Worm (Caenorhabditis elegans): ENCODE measurements around the gene T25B9.3.

The T25B9.3 gene

ce11 chrIV:10744475-10744874, at the start of gene T25B9.3:
TSS of gene T25B9.3 (plus strand) at chrIV:10744775.
- TF ChIP-seq ceh-16 (tag; optimal IDR thresholded peaks at IDR 0.05) = no peak
- no peak for TF ChIP-seq ama-1 (optimal IDR thresholded peaks at IDR 0.05)
- no peak for TF ChIP-seq nhr-77 (tag; optimal IDR thresholded peaks at IDR 0.05)
- TF ChIP-seq mdl-1 (tag; optimal IDR thresholded peaks at IDR 0.05) = no peak
- TF ChIP-seq unc-39 (tag; optimal IDR thresholded peaks at IDR 0.05) = no peak
- TF ChIP-seq nhr-12 (tag; optimal IDR thresholded peaks at IDR 0.05) = no peak
- no peak for TF ChIP-seq nhr-237 (tag; optimal IDR thresholded peaks at IDR 0.05)
- no peak for TF ChIP-seq zag-1 (tag; optimal IDR thresholded peaks at IDR 0.05)
- no peak for TF ChIP-seq crh-2 (tag; optimal IDR thresholded peaks at IDR 0.05)
- no peak for TF ChIP-seq lin-39 (tag; optimal IDR thresholded peaks at IDR 0.05)
- no peak for TF ChIP-seq lin-13 (GFP tag; optimal IDR thresholded peaks at IDR 0.05)
- TF ChIP-seq nhr-23 (tag; optimal IDR thresholded peaks at IDR 0.05) = no peak
- TF ChIP-seq sma-9 (GFP tag; optimal IDR thresholded peaks at IDR 0.05) = no peak
- no peak for TF ChIP-seq sma-9 (tag; optimal IDR thresholded peaks at IDR 0.05)
- no peak for TF ChIP-seq lin-11 (tag; optimal IDR thresholded peaks at IDR 0.05)

ce11 chrIV:10695203-10695602, 49.4 kb upstream of the T25B9.3 start, which contains the start of gene R102.4:
TSS of gene R102.4 (minus strand) at chrIV:10695303.
- no peak for TF ChIP-seq nhr-11 (tag; optimal IDR thresholded peaks at IDR 0.05)
- no peak for TF ChIP-seq unc-39 (tag; optimal IDR thresholded peaks at IDR 0.05)
- TF ChIP-seq sem-4 (tag; optimal IDR thresholded peaks at IDR 0.05) = no peak
- TF ChIP-seq gmeb-1 (tag; optimal IDR thresholded peaks at IDR 0.05) = no peak

ce11 chrIV:10697022-10697979, 47.3 kb upstream of the T25B9.3 start, which contains the start of gene allo-1:
TSS of gene allo-1 (minus strand) at chrIV:10697072.
- TF ChIP-seq ztf-4 (tag; optimal IDR thresholded peaks at IDR 0.05) (peak; percentile 32), egl-27 (tag; optimal IDR thresholded peaks at IDR 0.05) (no peak), C34F6.9 (tag; optimal IDR thresholded peaks at IDR 0.05) (peak; percentile 86), fos-1 (tag; optimal IDR thresholded peaks at IDR 0.05) (peak; percentile 95), nhr-129 (tag; optimal IDR thresholded peaks at IDR 0.05) (peak; percentile 96), nhr-25 (tag; optimal IDR thresholded peaks at IDR 0.05) (peak; percentile 79), F13H6.1 (tag; optimal IDR thresholded peaks at IDR 0.05) (peak; percentile 79), skn-1 (tag; optimal IDR thresholded peaks at IDR 0.05) (peak; percentile 3), blmp-1 (tag; optimal IDR thresholded peaks at IDR 0.05; ENCODE audit: insufficient read depth) (peak; percentile 43), lsy-2 (tag; optimal IDR thresholded peaks at IDR 0.05) (peak in 1 of 2 experiments; percentile 75), peb-1 (tag; optimal IDR thresholded peaks at IDR 0.05) (no peak), mab-5 (tag; optimal IDR thresholded peaks at IDR 0.05) (peak; percentile 0), sma-3 (GFP tag; optimal IDR thresholded peaks at IDR 0.05) (peak; percentile 69), lin-39 (tag; optimal IDR thresholded peaks at IDR 0.05) (no peak), nhr-23 (tag; optimal IDR thresholded peaks at IDR 0.05) (no peak), crh-2 (tag; optimal IDR thresholded peaks at IDR 0.05) (peak; percentile 68), R02D3.7 (tag; optimal IDR thresholded peaks at IDR 0.05) (no peak), sem-4 (tag; optimal IDR thresholded peaks at IDR 0.05) (peak; percentile 33), sma-9 (GFP tag; optimal IDR thresholded peaks at IDR 0.05) (peak; percentile 92), sma-9 (tag; optimal IDR thresholded peaks at IDR 0.05) (no peak), nhr-10 (tag; optimal IDR thresholded peaks at IDR 0.05) (no peak), unc-55 (GFP tag; optimal IDR thresholded peaks at IDR 0.05) (peak; percentile 55), gmeb-1 (tag; optimal IDR thresholded peaks at IDR 0.05) (peak; percentile 91), nhr-21 (tag; optimal IDR thresholded peaks at IDR 0.05) (peak; percentile 15), zag-1 (tag; optimal IDR thresholded peaks at IDR 0.05) (peak; percentile 14), nhr-6 (tag; optimal IDR thresholded peaks at IDR 0.05) (peak; percentile 46)

DNA sequence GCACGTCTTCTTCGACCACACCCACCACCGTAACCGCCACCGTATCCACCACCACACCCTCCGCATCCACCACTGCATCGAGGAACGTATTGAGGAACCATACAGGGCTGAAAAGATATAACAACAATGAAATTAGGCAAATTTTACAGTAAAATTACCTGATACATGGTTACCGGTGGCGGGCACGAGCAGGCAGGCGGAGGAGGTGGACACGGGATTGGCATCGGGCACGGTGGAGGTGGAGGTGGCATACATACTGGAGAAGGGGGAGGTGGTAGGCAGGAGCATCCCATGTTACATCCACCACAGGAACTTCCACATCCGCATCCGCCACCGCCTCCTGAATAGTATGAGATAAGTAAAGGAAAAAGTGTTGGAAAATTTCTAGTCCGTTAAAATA, 46.1 kb upstream of the T25B9.3 start:
- TF ChIP-seq lsy-2 (tag; optimal IDR thresholded peaks at IDR 0.05) (no peak), C34F6.9 (tag; optimal IDR thresholded peaks at IDR 0.05) (no peak), mbf-1 (tag; optimal IDR thresholded peaks at IDR 0.05) (no peak), nhr-11 (tag; optimal IDR thresholded peaks at IDR 0.05) (no peak), blmp-1 (tag; optimal IDR thresholded peaks at IDR 0.05; ENCODE audit: insufficient read depth) (no peak), elt-1 (tag; optimal IDR thresholded peaks at IDR 0.05) (no peak), crh-2 (tag; optimal IDR thresholded peaks at IDR 0.05) (no peak)
